Fruit fly (Drosophila melanogaster) whole organism, prepupa: ENCODE data around the gene CG44270.

Experiments
- Blimp-1 ChIP-seq: fragments of 200-800 bp; sonication (Bioruptor generic); optimal IDR thresholded peaks from 3 replicates; lab custom pipeline; 2017; ENCODE audit warnings: missing biosample characterization, missing genetic modification characterization, mild to moderate bottlenecking, moderate library complexity, missing genetic modification reagents
- CG10631 ChIP-seq: fragments of 200-800 bp; sonication (Bioruptor generic); optimal IDR thresholded peaks from 2 replicates; lab custom pipeline; 2016; ENCODE audit warnings: missing biosample characterization, missing genetic modification characterization
- CG11294 ChIP-seq: fragments of 200-800 bp; sonication (Bioruptor generic); IDR thresholded peaks from 2 replicates; pipeline ENCODE4 v1.3.6; 2022; ENCODE audit warnings: missing biosample characterization, missing genetic modification characterization
- CG11902 ChIP-seq: fragments of 200-800 bp; sonication (Bioruptor generic); optimal IDR thresholded peaks from 3 replicates; lab custom pipeline; 2016; ENCODE audit warnings: missing biosample characterization, missing genetic modification characterization
- CG15336 ChIP-seq: fragments of 200-800 bp; sonication (Bioruptor generic); IDR thresholded peaks from 2 replicates; pipeline ENCODE4 v1.3.6; 2022; ENCODE audit warnings: missing biosample characterization, missing genetic modification characterization
- CG1621 ChIP-seq: fragments of 200-800 bp; sonication (Bioruptor generic); optimal IDR thresholded peaks from 3 replicates; lab custom pipeline; 2018; ENCODE audit warnings: missing biosample characterization, mild to moderate bottlenecking, missing genetic modification characterization
- CG3032 ChIP-seq: fragments of 200-800 bp; optimal IDR thresholded peaks from 2 replicates; lab custom pipeline; 2019; ENCODE audit warnings: missing biosample characterization, mild to moderate bottlenecking, missing genetic modification characterization, moderate library complexity
- CG31627 ChIP-seq: fragments of 200-800 bp; sonication (Bioruptor generic); optimal IDR thresholded peaks from 3 replicates; lab custom pipeline; 2016; ENCODE audit warnings: missing biosample characterization, missing genetic modification characterization
- CG34406 ChIP-seq: fragments of 200-800 bp; sonication (Bioruptor generic); optimal IDR thresholded peaks from 3 replicates; lab custom pipeline; 2016; ENCODE audit warnings: missing biosample characterization, missing genetic modification characterization
- CG3919 ChIP-seq: fragments of 200-800 bp; sonication (Bioruptor generic); optimal IDR thresholded peaks from 3 replicates; lab custom pipeline; 2016; ENCODE audit warnings: missing biosample characterization, missing genetic modification characterization
- CG6163 ChIP-seq: fragments of 200-800 bp; sonication (Bioruptor generic); IDR thresholded peaks from 3 replicates; pipeline ENCODE4 v1.3.6; 2022; ENCODE audit warnings: missing biosample characterization, missing genetic modification characterization
- CG6808 ChIP-seq: fragments of 200-800 bp; sonication (Bioruptor generic); optimal IDR thresholded peaks from 3 replicates; lab custom pipeline; 2017; ENCODE audit warnings: missing biosample characterization, missing genetic modification characterization, mild to moderate bottlenecking, moderate library complexity, missing genetic modification reagents
- CG6854 ChIP-seq: fragments of 200-800 bp; sonication (Bioruptor generic); optimal IDR thresholded peaks from 2 replicates; lab custom pipeline; 2017; ENCODE audit warnings: missing biosample characterization, mild to moderate bottlenecking, missing genetic modification characterization
- CG8119 ChIP-seq: fragments of 200-800 bp; sonication (Bioruptor generic); IDR thresholded peaks from 3 replicates; pipeline ENCODE4 v1.3.6; 2022; ENCODE audit warnings: missing biosample characterization, missing genetic modification characterization
- CG8319 ChIP-seq: fragments of 200-800 bp; sonication (Bioruptor generic); optimal IDR thresholded peaks from 3 replicates; lab custom pipeline; 2016; ENCODE audit warnings: missing biosample characterization, missing genetic modification characterization
- CG9139 ChIP-seq: fragments of 200-800 bp; sonication (Bioruptor generic); optimal IDR thresholded peaks from 3 replicates; lab custom pipeline; 2017; ENCODE audit warnings: missing biosample characterization, mild to moderate bottlenecking, missing genetic modification characterization
- Eip75B ChIP-seq: fragments of 200-800 bp; sonication (Bioruptor generic); optimal IDR thresholded peaks from 3 replicates; lab custom pipeline; 2016; ENCODE audit warnings: missing biosample characterization, missing genetic modification characterization
- Eip78C ChIP-seq: fragments of 200-800 bp; sonication (Bioruptor generic); peaks from one replicate; lab custom pipeline; 2016; ENCODE audit warnings: missing biosample characterization, missing genetic modification characterization
- Eip93F ChIP-seq: fragments of 200-800 bp; sonication (Bioruptor generic); optimal IDR thresholded peaks from 2 replicates; lab custom pipeline; 2016; ENCODE audit warnings: missing biosample characterization, mild to moderate bottlenecking, missing genetic modification characterization
- Ets21C ChIP-seq: fragments of 200-800 bp; sonication (Bioruptor generic); optimal IDR thresholded peaks from 3 replicates; lab custom pipeline; 2016; ENCODE audit warnings: missing biosample characterization, missing genetic modification characterization
- Gug ChIP-seq: fragments of 200-800 bp; sonication (Bioruptor generic); IDR thresholded peaks from 2 replicates; pipeline ENCODE4 v1.3.6; 2022; ENCODE audit warnings: missing biosample characterization, missing genetic modification characterization
- Hr38 ChIP-seq: sonication (Bioruptor generic); optimal IDR thresholded peaks from 2 replicates; lab custom pipeline; 2016; ENCODE audit warnings: missing biosample characterization, missing genetic modification characterization
- Lpt ChIP-seq: fragments of 200-800 bp; sonication (Bioruptor generic); optimal IDR thresholded peaks from 3 replicates; lab custom pipeline; 2016; ENCODE audit warnings: missing biosample characterization, missing genetic modification characterization
- OdsH ChIP-seq: fragments of 200-800 bp; sonication (Bioruptor generic); optimal IDR thresholded peaks from 3 replicates; lab custom pipeline; 2016; ENCODE audit warnings: missing biosample characterization, missing genetic modification characterization
- Smox ChIP-seq: fragments of 200-800 bp; sonication (Bioruptor generic); optimal IDR thresholded peaks from 3 replicates; lab custom pipeline; 2016; ENCODE audit warnings: missing biosample characterization, missing genetic modification characterization
- achi ChIP-seq: fragments of 200-800 bp; sonication (Bioruptor generic); optimal IDR thresholded peaks from 3 replicates; lab custom pipeline; 2016; ENCODE audit warnings: missing biosample characterization, missing genetic modification characterization
- dac ChIP-seq: fragments of 200-800 bp; sonication (Bioruptor generic); optimal IDR thresholded peaks from 2 replicates; lab custom pipeline; 2017; ENCODE audit warnings: missing biosample characterization, mild to moderate bottlenecking, missing genetic modification characterization
- eg ChIP-seq: fragments of 200-800 bp; sonication (Bioruptor generic); IDR thresholded peaks from 3 replicates; pipeline ENCODE4 v1.3.6; 2022; ENCODE audit warnings: missing biosample characterization, missing genetic modification characterization
- esn ChIP-seq: fragments of 200-800 bp; sonication (Bioruptor generic); optimal IDR thresholded peaks from 2 replicates; lab custom pipeline; 2016; ENCODE audit warnings: missing biosample characterization, mild to moderate bottlenecking, missing genetic modification characterization, moderate library complexity
- fd59A ChIP-seq: fragments of 200-800 bp; sonication (Bioruptor generic); optimal IDR thresholded peaks from 2 replicates; lab custom pipeline; 2017; ENCODE audit warnings: missing biosample characterization, mild to moderate bottlenecking, missing genetic modification characterization, missing genetic modification reagents
- pdm3 ChIP-seq: fragments of 200-800 bp; sonication (Bioruptor generic); optimal IDR thresholded peaks from 3 replicates; lab custom pipeline; 2016; ENCODE audit warnings: missing biosample characterization, missing genetic modification characterization
- salr ChIP-seq, 2 experiments: fragments of 200-800 bp; sonication (Bioruptor generic); optimal IDR thresholded peaks; 3 replicates each; lab custom pipeline; 2016 to 2018; ENCODE audit warnings: missing biosample characterization in 2 of 2, missing genetic modification characterization in 2 of 2, mild to moderate bottlenecking in 1 of 2
- spab ChIP-seq: fragments of 200-800 bp; sonication (Bioruptor generic); optimal IDR thresholded peaks from 2 replicates; lab custom pipeline; 2017; ENCODE audit warnings: missing biosample characterization, mild to moderate bottlenecking, missing genetic modification characterization, missing genetic modification reagents
- ss ChIP-seq, 2 experiments: fragments of 200-800 bp; sonication (Bioruptor generic); optimal IDR thresholded peaks; 2 replicates in 1 of 2; 3 replicates in 1 of 2; lab custom pipeline; 2017 to 2018; ENCODE audit warnings: mild to moderate bottlenecking in 2 of 2, missing biosample characterization in 2 of 2, missing genetic modification characterization in 2 of 2, moderate library complexity in 1 of 2
- topi ChIP-seq: fragments of 200-800 bp; sonication (Bioruptor generic); optimal IDR thresholded peaks from 3 replicates; lab custom pipeline; 2016; ENCODE audit warnings: missing biosample characterization, missing genetic modification characterization
- vri ChIP-seq: fragments of 200-800 bp; sonication (Bioruptor generic); optimal IDR thresholded peaks from 3 replicates; lab custom pipeline; 2016; ENCODE audit warnings: missing biosample characterization, mild to moderate bottlenecking, missing genetic modification characterization

Gene CG44270

dm6 chr2L:20530766-20531165, at the start of gene CG44270:
TSS of gene CG44270 (plus strand) at chr2L:20531066.
- no peak for TF ChIP-seq CG11294 (GFP tag; lab: Robert Waterston, UW)
- no peak for TF ChIP-seq CG6854 (GFP tag; lab: Kevin White, UChicago)
- TF ChIP-seq OdsH: no peak
- TF ChIP-seq salr (GFP tag; optimal IDR thresholded peaks at IDR 0.05; lab: Kevin White, UChicago): no peak
- no peak for TF ChIP-seq CG1621 (tag; lab: Kevin White, UChicago)
- no peak for TF ChIP-seq pdm3 (GFP tag; lab: Kevin White, UChicago)
- TF ChIP-seq Eip93F (GFP tag; lab: Kevin White, UChicago): no peak
- no peak for TF ChIP-seq spab (GFP tag; lab: Kevin White, UChicago)
- TF ChIP-seq Lpt: no peak
- no peak for TF ChIP-seq CG11902 (GFP tag; lab: Kevin White, UChicago)
- no peak for TF ChIP-seq achi (GFP tag; lab: Kevin White, UChicago)
- TF ChIP-seq Hr38 (GFP tag; lab: Kevin White, UChicago): no peak
- no peak for TF ChIP-seq CG3032 (tag; lab: Kevin White, UChicago)
- no peak for TF ChIP-seq Gug (GFP tag; lab: Robert Waterston, UW)
- no peak for TF ChIP-seq vri (GFP tag; lab: Kevin White, UChicago)
- TF ChIP-seq, all 60 proteins: peak for 0

- TF ChIP-seq CG15336 (GFP tag; lab: Robert Waterston, UW) (no peak), vri (GFP tag; lab: Kevin White, UChicago) (no peak), Lpt (no peak), Eip78C (GFP tag; lab: Kevin White, UChicago) (no peak), CG6808 (GFP tag; lab: Kevin White, UChicago) (no peak), topi (GFP tag; lab: Kevin White, UChicago) (no peak), CG3919 (GFP tag; lab: Kevin White, UChicago) (no peak), Ets21C (GFP tag; lab: Kevin White, UChicago) (no peak), salr (GFP tag; optimal IDR thresholded peaks at IDR 0.05; lab: Kevin White, UChicago) (no peak), eg (GFP tag; lab: Robert Waterston, UW) (no peak), dac (GFP tag; lab: Kevin White, UChicago) (no peak), CG11902 (GFP tag; lab: Kevin White, UChicago) (no peak), CG6163 (GFP tag; lab: Robert Waterston, UW) (no peak), OdsH (no peak), fd59A (GFP tag; lab: Kevin White, UChicago) (no peak), esn (GFP tag; lab: Kevin White, UChicago) (no peak)
Observed at dm6 chr2L:20481139-20481858, 49.6 kb upstream of the CG44270 start.

dm6 chr2L:20483603-20484002, 47.3 kb upstream of the CG44270 start:
- TF ChIP-seq salr (GFP tag; optimal IDR thresholded peaks at IDR 0.05; lab: Kevin White, UChicago) (no peak), CG1621 (tag; lab: Kevin White, UChicago) (no peak), CG31627 (no peak), CG8319 (GFP tag; lab: Kevin White, UChicago) (no peak), Eip75B (GFP tag; lab: Kevin White, UChicago) (no peak), Smox (GFP tag; lab: Kevin White, UChicago) (no peak), CG11902 (GFP tag; lab: Kevin White, UChicago) (no peak), CG8119 (no peak), Gug (GFP tag; lab: Robert Waterston, UW) (no peak), ss (GFP tag; optimal IDR thresholded peaks at IDR 0.05; lab: Kevin White, UChicago) (no peak), CG10631 (GFP tag; lab: Kevin White, UChicago) (no peak), CG6808 (GFP tag; lab: Kevin White, UChicago) (no peak), CG9139 (GFP tag; lab: Kevin White, UChicago) (no peak), spab (GFP tag; lab: Kevin White, UChicago) (no peak), OdsH (no peak), Blimp-1 (GFP tag; lab: Kevin White, UChicago) (no peak), esn (GFP tag; lab: Kevin White, UChicago) (no peak), CG34406 (GFP tag; lab: Kevin White, UChicago) (no peak), CG15336 (GFP tag; lab: Robert Waterston, UW) (no peak)
